Worm (Caenorhabditis elegans): ENCODE results near the gene ZK945.7.
A peak's percentile ranks its signal among the peaks of the same experiment; 100 is the strongest.

Gene ZK945.7

ce11 chrII:10094190-10094923, 13.9 kb downstream of the ZK945.7 start, which contains the start of gene lact-2:
lact-2 (plus strand) TSS chrII:10094873.
- no peak for TF ChIP-seq lin-15B (tag; optimal IDR thresholded peaks at IDR 0.05)
- no peak for TF ChIP-seq unc-39 (tag; optimal IDR thresholded peaks at IDR 0.05)
- TF ChIP-seq zfp-2 (tag; optimal IDR thresholded peaks at IDR 0.05), result no peak
- TF ChIP-seq lir-3 (tag; optimal IDR thresholded peaks at IDR 0.05), result no peak
- no peak for TF ChIP-seq arid-1 (GFP tag; conservative IDR thresholded peaks at IDR 0.05)
- TF ChIP-seq hlh-30 (tag; optimal IDR thresholded peaks at IDR 0.05; ENCODE audit: insufficient read depth), result no peak
- no peak for TF ChIP-seq Y5F2A.4 (GFP tag; optimal IDR thresholded peaks at IDR 0.05)
- TF ChIP-seq unc-130 (GFP tag; optimal IDR thresholded peaks at IDR 0.05), result no peak
- peak; percentile 66 for TF ChIP-seq nhr-28 (tag; optimal IDR thresholded peaks at IDR 0.05)
- TF ChIP-seq madf-5 (GFP tag; IDR thresholded peaks at IDR 0.05), result no peak
- TF ChIP-seq ZK546.5 (tag; optimal IDR thresholded peaks at IDR 0.05), result no peak
- TF ChIP-seq daf-16 (GFP tag; optimal IDR thresholded peaks at IDR 0.05), result no peak
- TF ChIP-seq daf-16 (tag; optimal IDR thresholded peaks at IDR 0.05), result peak; percentile 55
- TF ChIP-seq saeg-2 (GFP tag; IDR thresholded peaks at IDR 0.05), result no peak
- no peak for TF ChIP-seq T20F7.1 (GFP tag; optimal IDR thresholded peaks at IDR 0.05)
- no peak for TF ChIP-seq rbr-2 (tag; optimal IDR thresholded peaks at IDR 0.05)
- peak; percentile 44 for TF ChIP-seq hlh-11 (tag; optimal IDR thresholded peaks at IDR 0.05)
- no peak for TF ChIP-seq dve-1 (tag; optimal IDR thresholded peaks at IDR 0.05; ENCODE audit: insufficient read depth)
- TF ChIP-seq unc-62 (GFP tag; optimal IDR thresholded peaks at IDR 0.05 in 1 of 2), result peak in 1 of 2 experiments; percentile 55
- TF ChIP-seq unc-62 (tag; optimal IDR thresholded peaks at IDR 0.05), result no peak
- TF ChIP-seq php-3 (GFP tag; IDR thresholded peaks at IDR 0.05), result no peak
- peak; percentile 89 for TF ChIP-seq pqm-1 (tag; optimal IDR thresholded peaks at IDR 0.05)
- TF ChIP-seq ztf-11 (tag; optimal IDR thresholded peaks at IDR 0.05), result no peak
- no peak for TF ChIP-seq dmd-9 (GFP tag; IDR thresholded peaks at IDR 0.05)
- TF ChIP-seq fkh-10 (GFP tag; optimal IDR thresholded peaks at IDR 0.05), result no peak
- TF ChIP-seq Y105C5A.15 (GFP tag; IDR thresholded peaks at IDR 0.05), result no peak
- no peak for TF ChIP-seq vab-7 (GFP tag; IDR thresholded peaks at IDR 0.05)
- TF ChIP-seq Y48G9A.11 (GFP tag; IDR thresholded peaks at IDR 0.05), result no peak
- no peak for TF ChIP-seq mxl-3 (GFP tag; optimal IDR thresholded peaks at IDR 0.05)
- no peak for TF ChIP-seq lin-29 (GFP tag; IDR thresholded peaks at IDR 0.05)
- no peak for TF ChIP-seq lin-1 (GFP tag; IDR thresholded peaks at IDR 0.05)
- TF ChIP-seq nhr-41 (GFP tag; IDR thresholded peaks at IDR 0.05), result no peak
- TF ChIP-seq ceh-32 (tag; optimal IDR thresholded peaks at IDR 0.05; ENCODE audit: poor library complexity), result no peak

- peak in 1 of 2 experiments; percentile 94 for TF ChIP-seq unc-62 (GFP tag; optimal IDR thresholded peaks at IDR 0.05 in 1 of 2)
- TF ChIP-seq unc-62 (tag; optimal IDR thresholded peaks at IDR 0.05), result no peak
- TF ChIP-seq nhr-28 (tag; optimal IDR thresholded peaks at IDR 0.05), result no peak
- no peak for TF ChIP-seq aly-2 (tag; optimal IDR thresholded peaks at IDR 0.05)
Measured at ce11 chrII:10093120-10093519, 15.2 kb downstream of the ZK945.7 start.

DNA sequence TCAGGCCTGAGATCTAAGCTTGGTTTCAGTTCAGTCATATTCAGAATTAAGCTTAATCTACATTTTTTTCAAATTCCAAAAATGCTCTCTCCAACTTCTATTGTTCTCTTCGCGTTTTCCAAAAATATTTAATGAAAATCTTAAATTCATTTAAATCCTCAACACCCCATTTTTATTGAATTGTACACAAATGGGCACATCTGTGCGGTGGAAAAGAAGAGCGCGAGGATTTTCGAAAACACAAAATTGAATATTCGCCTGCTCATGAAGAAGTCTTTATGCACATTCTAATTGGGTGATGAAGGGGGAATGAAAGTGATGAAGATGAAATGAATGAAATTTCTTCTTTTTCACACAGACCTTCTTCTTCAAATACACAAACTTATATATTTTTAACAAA, 23.8 kb downstream of the ZK945.7 start:
- TF ChIP-seq unc-62 (GFP tag; optimal IDR thresholded peaks at IDR 0.05 in 1 of 2) (peak in 1 of 2 experiments; percentile 35), unc-62 (tag; optimal IDR thresholded peaks at IDR 0.05) (no peak), attf-4 (tag; optimal IDR thresholded peaks at IDR 0.05) (no peak), Y48G9A.11 (GFP tag; IDR thresholded peaks at IDR 0.05) (no peak), zfp-2 (tag; optimal IDR thresholded peaks at IDR 0.05) (no peak)

DNA sequence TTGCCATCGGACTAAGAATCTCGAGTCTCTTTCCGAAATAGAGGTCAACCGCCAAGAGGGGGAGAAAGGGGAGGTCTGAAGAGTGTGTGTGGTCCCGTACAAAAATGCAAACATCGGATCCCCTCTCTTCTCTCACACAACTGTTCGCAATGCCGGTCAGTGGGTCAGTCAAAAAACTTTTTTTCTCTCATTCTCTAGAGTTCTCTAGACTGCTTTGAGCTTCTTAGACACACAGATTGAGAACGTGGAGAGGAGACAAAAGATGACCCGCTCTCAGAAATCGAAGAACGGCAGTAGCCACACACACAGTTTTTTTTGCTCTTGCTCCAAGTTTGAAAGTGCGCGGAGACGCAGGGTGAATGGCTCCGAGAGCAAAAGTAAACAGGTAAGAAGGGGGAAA, 32.5 kb downstream of the ZK945.7 start:
- TF ChIP-seq lin-38 (GFP tag; IDR thresholded peaks at IDR 0.05), result no peak
- TF ChIP-seq aha-1 (tag), result peak; percentile 24
- TF ChIP-seq ceh-62 (tag; optimal IDR thresholded peaks at IDR 0.05), result no peak
- TF ChIP-seq daf-16 (GFP tag; optimal IDR thresholded peaks at IDR 0.05), result no peak
- no peak for TF ChIP-seq daf-16 (tag; optimal IDR thresholded peaks at IDR 0.05)
- no peak for TF ChIP-seq ZK337.2 (GFP tag; IDR thresholded peaks at IDR 0.05)
- TF ChIP-seq rbr-2 (tag; optimal IDR thresholded peaks at IDR 0.05), result peak; percentile 2
- peak; percentile 12; the same call in 1 of the 2 replicates for TF ChIP-seq set-16 (GFP tag; IDR thresholded peaks at IDR 0.05)
- TF ChIP-seq zip-11 (GFP tag; IDR thresholded peaks at IDR 0.05), result no peak
- no peak for TF ChIP-seq pha-4 (GFP tag; IDR thresholded peaks at IDR 0.05)
- TF ChIP-seq pha-4 (tag; optimal IDR thresholded peaks at IDR 0.05), result peak; percentile 10
- TF ChIP-seq snpc-1.2 (GFP tag; IDR thresholded peaks at IDR 0.05), result no peak
- TF ChIP-seq unc-62 (GFP tag; optimal IDR thresholded peaks at IDR 0.05 in 1 of 2), result peak in 1 of 2 experiments; percentile 87
- TF ChIP-seq unc-62 (tag; optimal IDR thresholded peaks at IDR 0.05), result no peak
- TF ChIP-seq ceh-32 (tag; optimal IDR thresholded peaks at IDR 0.05; ENCODE audit: poor library complexity), result no peak
- TF ChIP-seq nhr-237 (tag; optimal IDR thresholded peaks at IDR 0.05), result no peak
- TF ChIP-seq ceh-20 (GFP tag; IDR thresholded peaks at IDR 0.05), result no peak
- no peak for TF ChIP-seq nhr-41 (GFP tag; IDR thresholded peaks at IDR 0.05)
